Worm (Caenorhabditis elegans) whole organism, L3 larva: ENCODE results near the gene D2096.13.

Experiments used
- ZK546.5 ChIP-seq: sonication (generic microtip); optimal IDR thresholded peaks from 2 replicates; lab custom pipeline; 2017; ENCODE audit warnings: missing biosample characterization, missing genetic modification characterization
- aly-2 ChIP-seq: fragments of 150-350 bp; optimal IDR thresholded peaks from 2 replicates; lab custom pipeline; 2014; ENCODE audit warnings: missing biosample characterization, missing genetic modification characterization
- ama-1 ChIP-seq: fragments of 150-350 bp; optimal IDR thresholded peaks from 2 replicates; lab custom pipeline; 2018
- ceh-28 ChIP-seq: fragments of 150-350 bp; optimal IDR thresholded peaks from 2 replicates; lab custom pipeline; 2014; ENCODE audit warnings: missing biosample characterization, missing genetic modification reagents, missing genetic modification characterization
- ceh-9 ChIP-seq: sonication (generic microtip); optimal IDR thresholded peaks from 2 replicates; lab custom pipeline; 2018; ENCODE audit warnings: missing biosample characterization, missing genetic modification characterization
- daf-12 ChIP-seq: fragments of 150-350 bp; optimal IDR thresholded peaks from 2 replicates; lab custom pipeline; 2014; ENCODE audit warnings: missing biosample characterization, missing genetic modification reagents, missing genetic modification characterization
- egl-27 ChIP-seq: sonication (generic microtip); optimal IDR thresholded peaks from 4 replicates; lab custom pipeline; 2017; ENCODE audit warnings: missing biosample characterization, missing genetic modification reagents, missing genetic modification characterization
- elt-1 ChIP-seq: fragments of 150-350 bp; optimal IDR thresholded peaks from 2 replicates; lab custom pipeline; 2014; ENCODE audit warnings: missing biosample characterization, missing genetic modification characterization
- elt-2 ChIP-seq: sonication (generic microtip); optimal IDR thresholded peaks from 2 replicates; lab custom pipeline; 2016; ENCODE audit warnings: missing genetic modification reagents, mild to moderate bottlenecking, missing genetic modification characterization, missing compliant biosample characterization
- elt-3 ChIP-seq, 3 experiments: fragments of 150-350 bp in 1 of 3; sonication (generic microtip) in 2 of 3; optimal IDR thresholded peaks; 2 replicates in 2 of 3; 4 replicates in 1 of 3; lab custom pipeline; 2014 to 2017; ENCODE audit warnings: missing biosample characterization in 3 of 3, missing genetic modification characterization in 3 of 3
- fkh-10 ChIP-seq: sonication (generic microtip); optimal IDR thresholded peaks from 2 replicates; lab custom pipeline; 2017; ENCODE audit warnings: missing biosample characterization, missing genetic modification reagents, missing genetic modification characterization
- lin-15B ChIP-seq: fragments of 150-350 bp; optimal IDR thresholded peaks from 2 replicates; lab custom pipeline; 2014; ENCODE audit warnings: missing biosample characterization, missing genetic modification characterization
- lin-39 ChIP-seq: fragments of 150-350 bp; optimal IDR thresholded peaks from 2 replicates; lab custom pipeline; 2018; ENCODE audit warnings: missing biosample characterization, missing genetic modification reagents, missing genetic modification characterization
- mdl-1 ChIP-seq: fragments of 150-350 bp; optimal IDR thresholded peaks from 2 replicates; lab custom pipeline; 2014; ENCODE audit warnings: missing biosample characterization, missing genetic modification characterization
- mml-1 ChIP-seq: fragments of 150-350 bp; sonication (generic microtip); optimal IDR thresholded peaks from 3 replicates; lab custom pipeline; 2014; ENCODE audit warnings: missing biosample characterization, missing genetic modification characterization
- nfya-1 ChIP-seq: sonication (generic microtip); optimal IDR thresholded peaks from 2 replicates; lab custom pipeline; 2017; ENCODE audit warnings: missing genetic modification characterization, mild to moderate bottlenecking, missing compliant biosample characterization, antibody characterized with exemption, moderate library complexity; ENCODE audit not compliant: insufficient read depth
- nhr-11 ChIP-seq: fragments of 150-350 bp; optimal IDR thresholded peaks from 2 replicates; lab custom pipeline; 2014; ENCODE audit warnings: missing biosample characterization, missing genetic modification characterization
- nhr-23 ChIP-seq: fragments of 150-350 bp; optimal IDR thresholded peaks from 2 replicates; lab custom pipeline; 2014; ENCODE audit warnings: missing biosample characterization, missing genetic modification reagents, missing genetic modification characterization
- nhr-237 ChIP-seq: fragments of 150-350 bp; optimal IDR thresholded peaks from 2 replicates; lab custom pipeline; 2014; ENCODE audit warnings: missing biosample characterization, missing genetic modification characterization
- nhr-25 ChIP-seq: sonication (generic microtip); optimal IDR thresholded peaks from 2 replicates; lab custom pipeline; 2017; ENCODE audit warnings: missing biosample characterization, missing genetic modification characterization
- nhr-43 ChIP-seq: sonication (generic microtip); optimal IDR thresholded peaks from 2 replicates; lab custom pipeline; 2016; ENCODE audit warnings: mild to moderate bottlenecking, missing genetic modification characterization, missing compliant biosample characterization; ENCODE audit not compliant: poor library complexity, severe bottlenecking
- nhr-67 ChIP-seq: fragments of 150-350 bp; optimal IDR thresholded peaks from 2 replicates; lab custom pipeline; 2014; ENCODE audit warnings: missing biosample characterization, missing genetic modification characterization
- nhr-76 ChIP-seq: fragments of 150-350 bp; sonication (generic microtip); optimal IDR thresholded peaks from 5 replicates; lab custom pipeline; 2014; ENCODE audit warnings: missing biosample characterization, missing genetic modification characterization
- pha-4 ChIP-seq: fragments of 150-350 bp; optimal IDR thresholded peaks from 2 replicates; lab custom pipeline; 2014; ENCODE audit warnings: missing biosample characterization, missing genetic modification reagents, missing genetic modification characterization
- pqm-1 ChIP-seq: fragments of 150-350 bp; optimal IDR thresholded peaks from 2 replicates; lab custom pipeline; 2017; ENCODE audit warnings: missing biosample characterization, missing genetic modification characterization, inconsistent platforms
- skn-1 ChIP-seq: fragments of 150-350 bp; optimal IDR thresholded peaks from 2 replicates; lab custom pipeline; 2014; ENCODE audit warnings: missing biosample characterization, missing genetic modification characterization
- snpc-4 ChIP-seq: fragments of 150-350 bp; optimal IDR thresholded peaks from 2 replicates; lab custom pipeline; 2014; ENCODE audit warnings: missing biosample characterization, missing genetic modification characterization
- ztf-4 ChIP-seq: fragments of 150-350 bp; optimal IDR thresholded peaks from 2 replicates; lab custom pipeline; 2014; ENCODE audit warnings: missing biosample characterization, missing genetic modification characterization

The D2096.13 gene

ce11 chrIV:8366295-8366694 lies 7.9 kb upstream of the D2096.13 start, which contains the start of gene aagr-1:
Gene aagr-1 (plus strand): TSS chrIV:8366521.
- peak; percentile 75 for TF ChIP-seq pqm-1
- TF ChIP-seq pha-4 (tag; lab: Kevin White, UChicago) = peak; percentile 1
- peak; percentile 82 for TF ChIP-seq elt-2 (tag; lab: Kevin White, UChicago)
- no peak for TF ChIP-seq lin-39 (tag; lab: Kevin White, UChicago)

- no peak for TF ChIP-seq ZK546.5
- no peak for TF ChIP-seq ztf-4 (tag; lab: Kevin White, UChicago)
- TF ChIP-seq ceh-9 (tag; lab: Kevin White, UChicago) = no peak
- no peak for TF ChIP-seq nhr-237 (tag; lab: Kevin White, UChicago)
- TF ChIP-seq nhr-25 (tag; lab: Kevin White, UChicago) = no peak
- no peak for TF ChIP-seq nhr-43 (tag; lab: Kevin White, UChicago)
- TF ChIP-seq daf-12 (tag; lab: Kevin White, UChicago) = no peak
- TF ChIP-seq pqm-1 = no peak
- no peak for TF ChIP-seq mml-1
- TF ChIP-seq skn-1 (tag; lab: Kevin White, UChicago) = no peak
- TF ChIP-seq, all 47 proteins: peak for 0
Observed at ce11 chrIV:8363163-8363562, 4.8 kb upstream of the D2096.13 start, which contains the start of gene D2096.12. Gene D2096.12 (plus strand): TSS chrIV:8363463.

- TF ChIP-seq nhr-25 (tag; lab: Kevin White, UChicago) (no peak), pha-4 (tag; lab: Kevin White, UChicago) (peak; percentile 41), snpc-4 (no peak), fkh-10 (no peak), nhr-67 (no peak)
- TF ChIP-seq, all 47 proteins: peak for 1
Observed at ce11 chrIV:8360817-8361216, 2.4 kb upstream of the D2096.13 start, which contains the start of gene sqv-1. Gene sqv-1 (plus strand): TSS chrIV:8361117.

ce11 chrIV:8359716-8360407 lies 1.5 kb upstream of the D2096.13 start, which contains the start of gene D2096.5:
Gene D2096.5 (minus strand): TSS chrIV:8359766.
- peak; percentile 31 for TF ChIP-seq nfya-1 (tag; lab: Kevin White, UChicago)
- no peak for TF ChIP-seq nhr-237 (tag; lab: Kevin White, UChicago)
- peak; percentile 29 for TF ChIP-seq pqm-1
- peak; percentile 23 for TF ChIP-seq lin-15B

DNA sequence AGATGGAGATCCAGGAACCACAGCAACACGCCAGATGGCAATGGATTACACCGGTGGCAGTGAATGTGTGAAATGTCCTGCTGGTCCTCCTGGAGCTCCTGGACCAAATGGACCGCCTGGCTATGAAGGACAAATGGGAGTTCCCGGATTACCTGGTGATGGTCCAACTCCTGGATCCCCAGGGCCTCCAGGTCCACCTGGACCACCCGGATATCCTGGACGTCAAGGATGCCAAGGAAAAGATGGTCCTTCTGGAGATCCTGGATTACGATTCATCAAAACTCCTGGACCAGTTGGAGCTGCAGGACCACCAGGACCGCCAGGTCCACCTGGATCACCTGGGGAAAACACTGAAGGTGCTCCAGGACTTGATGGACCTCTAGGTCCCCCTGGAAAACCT lies 1.1 kb downstream of the D2096.13 start:
- TF ChIP-seq pqm-1 (no peak), snpc-4 (no peak), aly-2 (tag; lab: Kevin White, UChicago) (no peak), lin-15B (no peak), daf-12 (tag; lab: Kevin White, UChicago) (no peak), ama-1 (lab: Kevin White, UChicago) (no peak), mdl-1 (tag; lab: Kevin White, UChicago) (no peak), nhr-76 (tag; lab: Kevin White, UChicago) (no peak), elt-3 (tag; optimal IDR thresholded peaks at IDR 0.05; lab: Kevin White, UChicago) (no peak), nhr-43 (tag; lab: Kevin White, UChicago) (no peak), nfya-1 (tag; lab: Kevin White, UChicago) (no peak), egl-27 (tag; lab: Kevin White, UChicago) (no peak)

ce11 chrIV:8355592-8355991 lies 2.8 kb downstream of the D2096.13 start, which contains the start of the genes F17E9.2 and col-116:
Gene F17E9.2 (plus strand): TSS chrIV:8355892.
Gene col-116 (plus strand): TSS chrIV:8355906.
- TF ChIP-seq ceh-28 (no peak), nhr-11 (tag; lab: Kevin White, UChicago) (no peak), lin-39 (tag; lab: Kevin White, UChicago) (no peak), nhr-23 (tag; lab: Kevin White, UChicago) (no peak), nfya-1 (tag; lab: Kevin White, UChicago) (no peak), elt-1 (tag; lab: Kevin White, UChicago) (no peak), ztf-4 (tag; lab: Kevin White, UChicago) (no peak), elt-3 (tag; optimal IDR thresholded peaks at IDR 0.05; lab: Kevin White, UChicago) (no peak)
